Fruit fly (Drosophila melanogaster) whole organism, adult: ENCODE data around the gene CG14227.
A peak's percentile ranks its signal among the peaks of the same experiment; 100 is the strongest.

Experiments used
- CG11617 ChIP-seq: fragments of 200-800 bp; sonication (Bioruptor generic); optimal IDR thresholded peaks from 2 replicates; lab custom pipeline; 2017; ENCODE audit warnings: mild to moderate bottlenecking, missing biosample characterization, missing genetic modification reagents, missing genetic modification characterization
- CG12768 ChIP-seq: fragments of 200-800 bp; sonication (Bioruptor generic); optimal IDR thresholded peaks from 2 replicates; lab custom pipeline; 2017; ENCODE audit warnings: missing biosample characterization, missing genetic modification characterization, mild to moderate bottlenecking, moderate library complexity, missing genetic modification reagents
- CG14711 ChIP-seq: fragments of 200-800 bp; sonication (Bioruptor generic); optimal IDR thresholded peaks from 2 replicates; lab custom pipeline; 2018; ENCODE audit warnings: missing biosample characterization, mild to moderate bottlenecking, missing genetic modification characterization, moderate library complexity
- CG1620 ChIP-seq: fragments of 200-800 bp; sonication (Bioruptor generic); optimal IDR thresholded peaks from 2 replicates; lab custom pipeline; 2016; ENCODE audit warnings: missing biosample characterization, missing genetic modification characterization
- CG33017 ChIP-seq: fragments of 200-800 bp; sonication (Bioruptor generic); optimal IDR thresholded peaks from 2 replicates; lab custom pipeline; 2018; ENCODE audit warnings: missing biosample characterization, mild to moderate bottlenecking, missing genetic modification characterization, moderate library complexity
- CG5204 ChIP-seq: fragments of 200-800 bp; sonication (Bioruptor generic); optimal IDR thresholded peaks from 2 replicates; lab custom pipeline; 2016; ENCODE audit warnings: missing biosample characterization, missing genetic modification characterization
- CG7045 ChIP-seq: fragments of 200-800 bp; sonication (Bioruptor generic); optimal IDR thresholded peaks from 2 replicates; lab custom pipeline; 2017; ENCODE audit warnings: missing biosample characterization, mild to moderate bottlenecking, missing genetic modification characterization
- CG7101 ChIP-seq: fragments of 200-800 bp; sonication (Bioruptor generic); optimal IDR thresholded peaks from 2 replicates; lab custom pipeline; 2018; ENCODE audit warnings: missing biosample characterization, mild to moderate bottlenecking, missing genetic modification characterization, moderate library complexity
- Clk ChIP-seq: fragments of 200-800 bp; sonication (Bioruptor generic); optimal IDR thresholded peaks from 2 replicates; lab custom pipeline; 2017; ENCODE audit warnings: missing biosample characterization, missing genetic modification characterization
- Crg-1 ChIP-seq: fragments of 200-800 bp; sonication (Bioruptor generic); optimal IDR thresholded peaks from 2 replicates; lab custom pipeline; 2016; ENCODE audit warnings: missing biosample characterization, missing genetic modification characterization
- Hr96 ChIP-seq: fragments of 200-800 bp; sonication (Bioruptor generic); optimal IDR thresholded peaks from 2 replicates; lab custom pipeline; 2016; ENCODE audit warnings: missing biosample characterization, missing genetic modification characterization
- Mnt ChIP-seq: fragments of 200-800 bp; sonication (Bioruptor generic); optimal IDR thresholded peaks from 2 replicates; lab custom pipeline; 2016; ENCODE audit warnings: missing biosample characterization, mild to moderate bottlenecking, missing genetic modification characterization
- bab1 ChIP-seq: fragments of 200-800 bp; sonication (Bioruptor generic); optimal IDR thresholded peaks from 3 replicates; lab custom pipeline; 2019; ENCODE audit warnings: missing biosample characterization, mild to moderate bottlenecking, missing genetic modification characterization, moderate library complexity
- cic ChIP-seq: fragments of 200-800 bp; sonication (Bioruptor generic); optimal IDR thresholded peaks from 2 replicates; lab custom pipeline; 2017; ENCODE audit warnings: missing biosample characterization, mild to moderate bottlenecking, missing genetic modification characterization, moderate library complexity
- cnc ChIP-seq, 2 experiments: fragments of >200 bp; optimal IDR thresholded peaks; 2 replicates each; lab custom pipeline; 2017
- kay ChIP-seq: fragments of 200-800 bp; sonication (Bioruptor generic); peaks from one replicate; lab custom pipeline; 2016; ENCODE audit warnings: missing biosample characterization, missing genetic modification characterization, borderline replicate concordance
- ovo ChIP-seq: fragments of 200-800 bp; sonication (Bioruptor generic); optimal IDR thresholded peaks from 2 replicates; lab custom pipeline; 2016; ENCODE audit warnings: missing biosample characterization, missing genetic modification characterization
- pad ChIP-seq: fragments of 200-800 bp; sonication (Bioruptor generic); optimal IDR thresholded peaks from 3 replicates; lab custom pipeline; 2017; ENCODE audit warnings: missing biosample characterization, missing genetic modification characterization, mild to moderate bottlenecking, moderate library complexity, missing genetic modification reagents
- tj ChIP-seq: fragments of 200-800 bp; sonication (Bioruptor generic); optimal IDR thresholded peaks from 3 replicates; lab custom pipeline; 2017; ENCODE audit warnings: missing biosample characterization, mild to moderate bottlenecking, missing genetic modification characterization, moderate library complexity
- toe ChIP-seq: fragments of 200-800 bp; sonication (Bioruptor generic); optimal IDR thresholded peaks from 2 replicates; lab custom pipeline; 2016; ENCODE audit warnings: missing biosample characterization, missing genetic modification characterization

Gene CG14227

DNA sequence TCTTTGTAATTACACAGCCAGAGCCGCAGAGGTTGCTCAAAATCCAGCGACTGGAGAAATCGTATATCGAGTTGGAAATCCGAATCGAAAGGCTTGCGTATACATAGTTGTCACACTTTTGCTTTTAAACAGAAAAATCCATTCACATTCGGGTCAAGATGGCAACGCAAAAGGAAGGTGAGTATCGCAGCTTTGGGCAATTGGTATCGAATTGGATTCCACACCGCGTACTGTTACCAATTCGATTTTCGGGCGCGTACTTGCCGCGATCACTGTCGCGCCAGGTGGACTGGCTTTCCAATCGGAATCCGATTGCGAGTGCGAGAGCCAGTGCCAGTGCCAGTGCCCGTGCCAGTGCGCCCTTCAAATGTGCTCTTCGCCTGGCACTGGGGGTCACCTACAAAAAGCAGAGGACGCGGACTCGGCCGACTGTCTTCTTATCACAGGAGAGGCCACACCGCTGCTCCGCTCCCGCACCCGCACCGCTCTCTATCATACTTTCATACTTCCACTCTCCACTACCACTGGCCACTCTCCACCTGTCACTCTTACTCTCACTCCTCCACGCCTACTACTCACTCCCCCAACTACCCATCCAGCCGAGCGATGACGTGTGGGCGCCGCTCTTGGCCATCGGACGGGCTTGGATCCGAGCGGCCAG, 21.2 kb downstream of the CG14227 start:
- TF ChIP-seq cic (GFP tag; lab: Kevin White, UChicago) (peak; percentile 11), cnc (optimal IDR thresholded peaks at IDR 0.05; lab: Kevin White, UChicago) (no peak)

DNA sequence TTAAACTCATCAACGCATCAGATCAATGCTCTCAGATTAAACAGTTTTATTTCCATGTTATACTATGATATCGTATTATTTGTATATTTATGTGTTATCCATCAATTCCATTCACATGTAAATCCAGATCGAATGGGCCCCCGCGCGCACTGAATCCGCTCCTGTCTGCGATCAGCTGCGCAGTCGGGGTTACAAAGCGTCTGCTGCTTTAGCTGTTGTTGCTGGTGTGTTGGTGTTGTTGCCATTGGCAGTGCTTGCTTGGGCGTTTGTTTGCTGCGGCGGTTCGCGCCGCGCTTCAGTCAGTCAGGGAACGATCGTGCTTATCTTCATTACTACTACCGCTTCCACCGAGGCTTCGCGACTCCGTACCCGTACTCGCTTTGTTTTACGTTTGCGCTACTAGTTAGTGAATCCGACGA, 21.7 kb downstream of the CG14227 start, which contains the start of gene Zw:
Gene Zw, plus strand, starts transcription at position 262 of the 419 bp plus-strand sequence.
- TF ChIP-seq CG14711 (tag; lab: Kevin White, UChicago): peak; percentile 43
- TF ChIP-seq CG7045 (GFP tag; lab: Kevin White, UChicago): peak; percentile 24
- TF ChIP-seq CG1620 (GFP tag; lab: Kevin White, UChicago): peak; percentile 80
- no peak for TF ChIP-seq cnc (optimal IDR thresholded peaks at IDR 0.05; lab: Kevin White, UChicago)
- TF ChIP-seq pad (GFP tag; lab: Kevin White, UChicago): peak; percentile 51
- no peak for TF ChIP-seq Crg-1 (GFP tag; lab: Kevin White, UChicago)
- peak; percentile 79 for TF ChIP-seq Hr96 (GFP tag; lab: Kevin White, UChicago)
- peak; percentile 84 for TF ChIP-seq cic (GFP tag; lab: Kevin White, UChicago)
- TF ChIP-seq Mnt: peak; percentile 69
- TF ChIP-seq ovo: no peak
- peak; percentile 68 for TF ChIP-seq bab1
- TF ChIP-seq CG12768: peak; percentile 45
- TF ChIP-seq kay (GFP tag; lab: Kevin White, UChicago): peak; percentile 61
- no peak for TF ChIP-seq CG33017 (tag; lab: Kevin White, UChicago)
- TF ChIP-seq tj (GFP tag; lab: Kevin White, UChicago): peak; percentile 71
- TF ChIP-seq toe (GFP tag; lab: Kevin White, UChicago): peak; percentile 35
- TF ChIP-seq CG5204 (GFP tag; lab: Kevin White, UChicago): peak; percentile 46
- TF ChIP-seq Clk: peak; percentile 8
- peak; percentile 25 for TF ChIP-seq CG11617 (GFP tag; lab: Kevin White, UChicago)
- peak; percentile 63 for TF ChIP-seq CG7101

DNA sequence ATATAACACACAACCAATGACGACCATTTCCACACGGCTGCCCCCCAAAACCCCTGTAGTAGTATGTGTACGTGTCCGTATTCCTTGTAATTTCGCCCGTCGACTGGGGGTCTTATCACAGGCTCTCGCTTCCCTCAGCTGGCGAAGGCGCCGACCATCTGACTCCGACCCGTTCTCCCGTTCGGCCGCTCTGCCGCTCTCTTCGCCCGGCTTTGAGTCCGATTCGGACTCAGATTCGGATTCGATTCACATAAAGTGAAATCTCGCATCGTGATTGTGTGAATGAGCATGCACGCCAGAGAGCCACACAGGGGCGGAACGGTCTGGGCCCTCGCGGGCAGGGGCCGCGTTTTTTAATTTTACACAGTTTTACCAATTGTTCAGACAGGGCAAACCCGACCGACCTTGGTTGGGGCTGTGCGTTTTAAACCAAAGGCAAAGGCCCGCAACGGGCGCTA, 23.0 kb downstream of the CG14227 start:
- TF ChIP-seq kay (GFP tag; lab: Kevin White, UChicago) (no peak), CG11617 (GFP tag; lab: Kevin White, UChicago) (peak; percentile 24), CG7045 (GFP tag; lab: Kevin White, UChicago) (no peak), CG12768 (peak; percentile 28), CG1620 (GFP tag; lab: Kevin White, UChicago) (peak; percentile 49), CG7101 (peak; percentile 31), Mnt (peak; percentile 72), Crg-1 (GFP tag; lab: Kevin White, UChicago) (no peak), cic (GFP tag; lab: Kevin White, UChicago) (peak; percentile 99), Hr96 (GFP tag; lab: Kevin White, UChicago) (peak; percentile 43), tj (GFP tag; lab: Kevin White, UChicago) (peak; percentile 48), bab1 (peak; percentile 72), toe (GFP tag; lab: Kevin White, UChicago) (peak; percentile 2)

DNA sequence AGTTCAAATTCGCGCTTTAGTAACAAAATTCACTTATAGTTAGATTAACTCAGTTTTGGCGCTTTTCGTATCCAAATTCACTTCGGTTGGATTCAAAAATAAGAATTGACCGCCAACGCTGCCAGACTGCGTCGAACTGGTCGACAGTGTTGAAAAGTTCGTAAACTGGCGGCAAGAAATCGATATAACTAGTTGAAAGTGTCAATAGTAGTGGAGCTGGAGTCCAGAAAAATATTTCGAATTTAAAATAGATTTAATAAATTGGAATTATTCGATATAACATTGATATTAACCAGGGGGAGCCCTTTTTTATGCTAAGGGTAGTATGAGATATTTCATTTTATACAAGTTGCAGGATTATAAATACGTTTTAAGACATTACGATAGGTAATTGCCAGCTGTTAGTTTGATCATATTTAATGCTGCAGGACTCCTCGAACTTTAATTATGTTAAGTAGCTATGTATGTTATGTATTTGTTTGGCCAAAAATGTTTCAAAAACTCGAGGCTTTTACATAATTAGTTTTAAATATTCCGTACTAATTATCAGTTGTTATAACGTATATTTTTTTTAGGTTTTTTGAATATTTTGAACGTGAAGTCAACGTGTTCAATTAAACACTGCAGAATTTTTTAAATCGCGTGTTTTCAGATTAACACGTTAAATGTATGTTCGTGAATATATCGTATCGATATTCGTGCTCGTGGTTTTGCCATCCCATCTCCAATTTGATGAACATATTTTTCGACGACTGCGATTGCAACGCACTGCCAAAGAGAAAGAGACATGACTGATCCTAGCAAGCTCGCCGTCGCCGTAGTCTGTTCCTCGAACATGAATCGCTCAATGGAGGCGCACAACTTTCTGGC, 24.7 kb downstream of the CG14227 start, which contains the start of the genes CG14223 and Ssu72:
Gene CG14223, minus strand, starts transcription at position 113 of the 870 bp plus-strand sequence.
Gene Ssu72, plus strand, starts transcription at position 703 of the 870 bp plus-strand sequence.
- TF ChIP-seq CG12768 (no peak), CG5204 (GFP tag; lab: Kevin White, UChicago) (peak; percentile 42), CG7045 (GFP tag; lab: Kevin White, UChicago) (no peak), kay (GFP tag; lab: Kevin White, UChicago) (no peak), Mnt (peak; percentile 47), Hr96 (GFP tag; lab: Kevin White, UChicago) (peak; percentile 23), CG33017 (tag; lab: Kevin White, UChicago) (no peak), bab1 (no peak), Clk (no peak), tj (GFP tag; lab: Kevin White, UChicago) (no peak), CG1620 (GFP tag; lab: Kevin White, UChicago) (peak; percentile 69), CG7101 (peak; percentile 22), ovo (no peak), CG11617 (GFP tag; lab: Kevin White, UChicago) (no peak), Crg-1 (GFP tag; lab: Kevin White, UChicago) (peak; percentile 4), pad (GFP tag; lab: Kevin White, UChicago) (no peak), cic (GFP tag; lab: Kevin White, UChicago) (no peak), toe (GFP tag; lab: Kevin White, UChicago) (no peak), CG14711 (tag; lab: Kevin White, UChicago) (no peak), cnc (optimal IDR thresholded peaks at IDR 0.05; lab: Kevin White, UChicago) (no peak)

DNA sequence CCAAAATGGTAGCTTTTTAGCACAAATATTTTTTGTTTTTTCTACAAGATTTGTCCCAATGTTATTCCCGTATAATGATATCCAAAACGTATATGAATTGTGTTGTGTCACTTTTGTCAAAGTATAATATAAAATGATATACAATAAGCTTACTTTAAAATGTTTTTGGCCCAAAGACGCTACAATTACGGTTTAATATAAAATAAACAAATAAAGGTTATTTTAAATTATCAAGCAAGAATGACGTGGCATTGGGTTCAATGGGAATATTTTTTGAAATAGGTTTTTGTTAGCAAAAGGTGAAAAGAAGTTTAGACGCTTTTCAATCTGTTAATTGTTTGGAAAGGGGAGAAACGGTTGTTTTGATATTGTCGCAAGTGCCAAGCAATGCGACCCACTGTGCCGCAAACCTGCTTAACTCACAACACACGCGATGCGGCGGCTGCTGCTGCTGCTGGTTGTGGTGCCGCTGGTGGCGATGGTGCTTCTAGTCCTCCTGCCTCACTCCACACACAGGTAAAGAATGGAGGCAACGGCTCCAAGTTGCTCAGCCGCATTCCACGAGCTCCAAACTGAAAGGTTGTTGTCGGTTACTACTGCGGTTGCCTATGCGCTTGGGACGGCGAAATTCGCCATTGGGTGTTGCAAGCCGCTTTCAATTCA, 25.4 kb downstream of the CG14227 start:
- peak; percentile 50 for TF ChIP-seq CG5204 (GFP tag; lab: Kevin White, UChicago)
- TF ChIP-seq pad (GFP tag; lab: Kevin White, UChicago): peak; percentile 8
- TF ChIP-seq toe (GFP tag; lab: Kevin White, UChicago): no peak
- TF ChIP-seq Crg-1 (GFP tag; lab: Kevin White, UChicago): no peak
- peak; percentile 17 for TF ChIP-seq tj (GFP tag; lab: Kevin White, UChicago)
- no peak for TF ChIP-seq CG1620 (GFP tag; lab: Kevin White, UChicago)
- TF ChIP-seq CG7045 (GFP tag; lab: Kevin White, UChicago): peak; percentile 17
- no peak for TF ChIP-seq Mnt
- no peak for TF ChIP-seq cic (GFP tag; lab: Kevin White, UChicago)
- peak; percentile 47 for TF ChIP-seq CG7101
- TF ChIP-seq ovo: peak; percentile 19
- no peak for TF ChIP-seq CG33017 (tag; lab: Kevin White, UChicago)
- peak; percentile 60 for TF ChIP-seq CG11617 (GFP tag; lab: Kevin White, UChicago)
- TF ChIP-seq bab1: no peak
- TF ChIP-seq Clk: no peak
- no peak for TF ChIP-seq Hr96 (GFP tag; lab: Kevin White, UChicago)
- no peak for TF ChIP-seq kay (GFP tag; lab: Kevin White, UChicago)
- no peak for TF ChIP-seq cnc (optimal IDR thresholded peaks at IDR 0.05; lab: Kevin White, UChicago)
- no peak for TF ChIP-seq CG12768
- TF ChIP-seq CG14711 (tag; lab: Kevin White, UChicago): no peak
